Fruit fly (Drosophila melanogaster) whole organism, embryonic: ENCODE measurements around the gene Leash.
A peak's percentile ranks its signal among the peaks of the same experiment; 100 is the strongest.

Source experiments
- Atf6 ChIP-seq: fragments of 200-800 bp; sonication (Bioruptor generic); IDR thresholded peaks from 2 replicates; pipeline ENCODE4 v1.3.6; 2022; ENCODE audit warnings: missing biosample characterization, missing genetic modification characterization
- BEAF-32 ChIP-seq: fragments of 200-800 bp; sonication (Bioruptor generic); optimal IDR thresholded peaks from 3 replicates; lab custom pipeline; 2017; ENCODE audit warnings: missing biosample characterization, missing genetic modification characterization, mild to moderate bottlenecking, moderate library complexity, missing genetic modification reagents
- Bdp1 ChIP-seq: fragments of 200-800 bp; sonication (Bioruptor generic); optimal IDR thresholded peaks from 3 replicates; lab custom pipeline; 2016; ENCODE audit warnings: missing biosample characterization, missing genetic modification characterization
- CG10543 ChIP-seq: fragments of 200-800 bp; sonication (Bioruptor generic); optimal IDR thresholded peaks from 3 replicates; lab custom pipeline; 2017; ENCODE audit warnings: missing biosample characterization, mild to moderate bottlenecking, missing genetic modification characterization, moderate library complexity
- CG12071 ChIP-seq: fragments of 200-800 bp; sonication (Bioruptor generic); optimal IDR thresholded peaks from 3 replicates; lab custom pipeline; 2018; ENCODE audit warnings: missing biosample characterization, mild to moderate bottlenecking, missing genetic modification characterization
- CG1233 ChIP-seq: fragments of 200-800 bp; sonication (Bioruptor generic); optimal IDR thresholded peaks from 4 replicates; lab custom pipeline; 2018; ENCODE audit warnings: missing biosample characterization, mild to moderate bottlenecking, missing genetic modification characterization
- CG12769 ChIP-seq: fragments of 200-800 bp; sonication (Bioruptor generic); optimal IDR thresholded peaks from 2 replicates; lab custom pipeline; 2019; ENCODE audit warnings: missing biosample characterization, mild to moderate bottlenecking, missing genetic modification characterization, moderate library complexity
- CG14050 ChIP-seq: fragments of 200-800 bp; sonication (Bioruptor generic); IDR thresholded peaks from 3 replicates; pipeline ENCODE4 v1.3.6; 2022; ENCODE audit warnings: missing biosample characterization, missing genetic modification characterization
- CG14965 ChIP-seq: fragments of 200-800 bp; sonication (Bioruptor generic); optimal IDR thresholded peaks from 2 replicates; lab custom pipeline; 2016; ENCODE audit warnings: missing biosample characterization, missing genetic modification characterization, borderline replicate concordance
- CG15514 ChIP-seq: fragments of 200-800 bp; sonication (Bioruptor generic); optimal IDR thresholded peaks from 3 replicates; lab custom pipeline; 2017; ENCODE audit warnings: missing biosample characterization, missing genetic modification characterization, mild to moderate bottlenecking, moderate library complexity, missing genetic modification reagents
- CG18599 ChIP-seq: fragments of 200-800 bp; sonication (Bioruptor generic); optimal IDR thresholded peaks from 3 replicates; lab custom pipeline; 2017; ENCODE audit warnings: missing biosample characterization, missing genetic modification characterization, mild to moderate bottlenecking, moderate library complexity, missing genetic modification reagents
- CG2120 ChIP-seq: fragments of 200-800 bp; sonication (Bioruptor generic); optimal IDR thresholded peaks from 3 replicates; lab custom pipeline; 2016; ENCODE audit warnings: missing biosample characterization, missing genetic modification characterization
- CG3163 ChIP-seq: fragments of 200-800 bp; sonication (Bioruptor generic); optimal IDR thresholded peaks from 3 replicates; lab custom pipeline; 2016; ENCODE audit warnings: missing biosample characterization, missing genetic modification characterization
- CG34224 ChIP-seq: fragments of 200-800 bp; sonication (Bioruptor generic); IDR thresholded peaks from 3 replicates; pipeline ENCODE4 v1.3.6; 2022; ENCODE audit warnings: missing biosample characterization, missing genetic modification characterization; ENCODE audit not compliant: partially characterized antibody
- CG7786 ChIP-seq: fragments of 200-800 bp; sonication (Bioruptor generic); optimal IDR thresholded peaks from 2 replicates; lab custom pipeline; 2016; ENCODE audit warnings: missing biosample characterization, missing genetic modification characterization
- CG9727 ChIP-seq: fragments of 200-800 bp; sonication (Bioruptor generic); optimal IDR thresholded peaks from 3 replicates; lab custom pipeline; 2017; ENCODE audit warnings: missing biosample characterization, mild to moderate bottlenecking, missing genetic modification characterization
- CG9817 ChIP-seq: fragments of 200-800 bp; sonication (Bioruptor generic); optimal IDR thresholded peaks from 2 replicates; lab custom pipeline; 2018; ENCODE audit warnings: missing biosample characterization, mild to moderate bottlenecking, missing genetic modification characterization, moderate library complexity
- CkIIα-i1 ChIP-seq: fragments of 200-800 bp; sonication (Bioruptor generic); IDR thresholded peaks from 2 replicates; pipeline ENCODE4 v1.3.6; 2022; ENCODE audit warnings: missing biosample characterization, missing genetic modification characterization
- D19B ChIP-seq: fragments of 200-800 bp; sonication (Bioruptor generic); optimal IDR thresholded peaks from 2 replicates; lab custom pipeline; 2017; ENCODE audit warnings: missing biosample characterization, mild to moderate bottlenecking, missing genetic modification characterization
- Dll ChIP-seq: fragments of 200-800 bp; sonication (Bioruptor generic); IDR thresholded peaks from 4 replicates; pipeline ENCODE4 v1.3.6; 2022; ENCODE audit warnings: missing biosample characterization, missing genetic modification characterization; ENCODE audit not compliant: partially characterized antibody
- Fer1 ChIP-seq: fragments of 200-800 bp; sonication (Bioruptor generic); optimal IDR thresholded peaks from 2 replicates; lab custom pipeline; 2017; ENCODE audit warnings: missing biosample characterization, mild to moderate bottlenecking, missing genetic modification characterization
- MESR4 ChIP-seq: fragments of 200-800 bp; sonication (Bioruptor generic); optimal IDR thresholded peaks from 2 replicates; lab custom pipeline; 2018; ENCODE audit warnings: missing biosample characterization, mild to moderate bottlenecking, missing genetic modification characterization, moderate library complexity
- NC2α ChIP-seq: fragments of 200-800 bp; sonication (Bioruptor generic); optimal IDR thresholded peaks from 2 replicates; lab custom pipeline; 2016; ENCODE audit warnings: missing biosample characterization, missing genetic modification characterization
- Scr ChIP-seq: fragments of 200-800 bp; sonication (Bioruptor generic); IDR thresholded peaks from 2 replicates; pipeline ENCODE4 v1.3.6; 2022; ENCODE audit warnings: missing biosample characterization, missing genetic modification characterization; ENCODE audit not compliant: partially characterized antibody
- Side ChIP-seq: fragments of 200-800 bp; sonication (Bioruptor generic); optimal IDR thresholded peaks from 2 replicates; lab custom pipeline; 2016; ENCODE audit warnings: missing biosample characterization, missing genetic modification characterization
- Sox102F ChIP-seq: fragments of 200-800 bp; sonication (Bioruptor generic); optimal IDR thresholded peaks from 2 replicates; lab custom pipeline; 2018; ENCODE audit warnings: missing biosample characterization, mild to moderate bottlenecking, missing genetic modification characterization, moderate library complexity
- Vsx1 ChIP-seq: fragments of 200-800 bp; sonication (Bioruptor generic); optimal IDR thresholded peaks from 2 replicates; lab custom pipeline; 2017; ENCODE audit warnings: missing biosample characterization, mild to moderate bottlenecking, missing genetic modification characterization, missing genetic modification reagents
- ab ChIP-seq: fragments of 200-800 bp; sonication (Bioruptor generic); optimal IDR thresholded peaks from 2 replicates; lab custom pipeline; 2016; ENCODE audit warnings: missing biosample characterization, missing genetic modification characterization
- abd-A ChIP-seq: fragments of 200-800 bp; sonication (Bioruptor generic); optimal IDR thresholded peaks from 3 replicates; lab custom pipeline; 2019; ENCODE audit warnings: missing biosample characterization, mild to moderate bottlenecking, missing genetic modification characterization, moderate library complexity
- bowl ChIP-seq: fragments of 200-800 bp; sonication (Bioruptor generic); IDR thresholded peaks from 2 replicates; pipeline ENCODE4 v1.3.6; 2022; ENCODE audit warnings: missing biosample characterization, missing genetic modification characterization
- caup ChIP-seq: fragments of 200-800 bp; sonication (Bioruptor generic); optimal IDR thresholded peaks from 3 replicates; lab custom pipeline; 2017; ENCODE audit warnings: missing biosample characterization, mild to moderate bottlenecking, missing genetic modification characterization, moderate library complexity; ENCODE audit not compliant: severe bottlenecking
- dimm ChIP-seq: fragments of 200-800 bp; sonication (Bioruptor generic); IDR thresholded peaks from 2 replicates; pipeline ENCODE4 v1.3.6; 2022; ENCODE audit warnings: missing biosample characterization, missing genetic modification characterization
- emc ChIP-seq: fragments of 200-800 bp; sonication (Bioruptor generic); optimal IDR thresholded peaks from 2 replicates; lab custom pipeline; 2016; ENCODE audit warnings: missing biosample characterization, missing genetic modification characterization
- esg ChIP-seq: fragments of 200-800 bp; sonication (Bioruptor generic); conservative IDR thresholded peaks from 2 replicates; pipeline ENCODE4 v1.3.6; 2022; ENCODE audit warnings: missing biosample characterization, missing genetic modification characterization
- gcm2 ChIP-seq: fragments of 200-800 bp; sonication (Bioruptor generic); optimal IDR thresholded peaks from 2 replicates; lab custom pipeline; 2016; ENCODE audit warnings: missing biosample characterization, missing genetic modification characterization
- her ChIP-seq: fragments of 200-800 bp; sonication (Bioruptor generic); optimal IDR thresholded peaks from 2 replicates; lab custom pipeline; 2016; ENCODE audit warnings: missing biosample characterization, missing genetic modification characterization
- ind ChIP-seq: fragments of 200-800 bp; sonication (Bioruptor generic); optimal IDR thresholded peaks from 3 replicates; lab custom pipeline; 2016; ENCODE audit warnings: missing biosample characterization, missing genetic modification characterization
- ken ChIP-seq: fragments of 200-800 bp; sonication (Bioruptor generic); IDR thresholded peaks from 3 replicates; pipeline ENCODE4 v1.3.6; 2022; ENCODE audit warnings: missing biosample characterization, missing genetic modification characterization
- luna ChIP-seq: fragments of 200-800 bp; sonication (Bioruptor generic); optimal IDR thresholded peaks from 2 replicates; lab custom pipeline; 2016; ENCODE audit warnings: missing biosample characterization, missing genetic modification characterization
- nerfin-2 ChIP-seq: fragments of 200-800 bp; sonication (Bioruptor generic); IDR thresholded peaks from 2 replicates; pipeline ENCODE4 v1.3.6; 2022; ENCODE audit warnings: missing biosample characterization, missing genetic modification characterization; ENCODE audit not compliant: partially characterized antibody
- prd ChIP-seq, 3 experiments: fragments of >200 bp in 2 of 3; fragments of 200-800 bp in 1 of 3; sonication (Bioruptor generic) in 1 of 3; optimal IDR thresholded peaks in 2 of 3; IDR thresholded peaks in 1 of 3; 2 replicates in 2 of 3; 3 replicates in 1 of 3; pipeline versions ENCODE4 v1.3.6 to Lab custom; 2017 to 2022; ENCODE audit warnings: missing biosample characterization in 1 of 3, missing genetic modification characterization in 1 of 3
- sisA ChIP-seq: fragments of 200-800 bp; sonication (Bioruptor generic); IDR thresholded peaks from 2 replicates; pipeline ENCODE4 v1.3.6; 2022; ENCODE audit warnings: missing biosample characterization, missing genetic modification characterization
- slbo ChIP-seq: fragments of 200-800 bp; sonication (Bioruptor generic); IDR thresholded peaks from 2 replicates; pipeline ENCODE4 v1.3.6; 2022; ENCODE audit warnings: missing biosample characterization, missing genetic modification characterization
- so ChIP-seq: fragments of 200-800 bp; sonication (Bioruptor generic); IDR thresholded peaks from 3 replicates; pipeline ENCODE4 v1.3.6; 2022; ENCODE audit warnings: missing biosample characterization, missing genetic modification characterization
- tin ChIP-seq: fragments of 200-800 bp; sonication (Bioruptor generic); optimal IDR thresholded peaks from 3 replicates; lab custom pipeline; 2016; ENCODE audit warnings: missing biosample characterization, missing genetic modification characterization
- tna ChIP-seq: fragments of 200-800 bp; sonication (Bioruptor generic); IDR thresholded peaks from 2 replicates; pipeline ENCODE4 v1.3.6; 2022; ENCODE audit warnings: missing biosample characterization, missing genetic modification characterization; ENCODE audit not compliant: partially characterized antibody
- tup ChIP-seq: fragments of 200-800 bp; sonication (Bioruptor generic); optimal IDR thresholded peaks from 2 replicates; lab custom pipeline; 2016; ENCODE audit warnings: missing biosample characterization, mild to moderate bottlenecking, missing genetic modification characterization, moderate library complexity
- unpg ChIP-seq: fragments of 200-800 bp; sonication (Bioruptor generic); optimal IDR thresholded peaks from 3 replicates; lab custom pipeline; 2018; ENCODE audit warnings: missing biosample characterization, mild to moderate bottlenecking, missing genetic modification characterization, moderate library complexity
- yki ChIP-seq: fragments of >200 bp; optimal IDR thresholded peaks from 3 replicates; lab custom pipeline; 2018

Gene Leash

dm6 chr3R:10849515-10849973, 35.8 kb upstream of the Leash start, which contains the start of gene CG42394 (continued):
- peak; percentile 38 for TF ChIP-seq Side (GFP tag; lab: Kevin White, UChicago)
- peak; percentile 50 for TF ChIP-seq CG3163 (GFP tag; lab: Kevin White, UChicago)
- TF ChIP-seq CkIIα-i1 = peak; percentile 76
- peak; percentile 96 for TF ChIP-seq CG1233 (GFP tag; lab: Kevin White, UChicago)
- peak; percentile 88 for TF ChIP-seq esg (GFP tag; lab: Robert Waterston, UW)
- TF ChIP-seq CG14965 = no peak
- TF ChIP-seq Atf6 (GFP tag; lab: Robert Waterston, UW) = peak; percentile 96
- TF ChIP-seq Dll (GFP tag; lab: Robert Waterston, UW) = 0 out of 4 replicates have a peak, but pooled peaks have one; percentile 43
- TF ChIP-seq sisA = peak; percentile 89
- peak; percentile 89 for TF ChIP-seq CG15514
- TF ChIP-seq CG9817 (tag; lab: Kevin White, UChicago) = peak; percentile 83
- peak; percentile 94 for TF ChIP-seq Sox102F
- peak; percentile 95 for TF ChIP-seq caup (GFP tag; lab: Kevin White, UChicago)
- TF ChIP-seq nerfin-2 (GFP tag; lab: Robert Waterston, UW) = peak; percentile 39
- peak; percentile 88 for TF ChIP-seq ind
- no peak for TF ChIP-seq prd (optimal IDR thresholded peaks at IDR 0.05; lab: Kevin White, UChicago)
- peak; percentile 94 for TF ChIP-seq prd (GFP tag; IDR thresholded peaks at IDR 0.05; lab: Robert Waterston, UW)
- TF ChIP-seq D19B (GFP tag; lab: Kevin White, UChicago) = peak; percentile 91
- TF ChIP-seq her (GFP tag; lab: Kevin White, UChicago) = no peak
- TF ChIP-seq slbo (GFP tag; lab: Robert Waterston, UW) = peak; percentile 89
- TF ChIP-seq MESR4 = peak; percentile 25
- peak; percentile 89 for TF ChIP-seq CG2120 (GFP tag; lab: Kevin White, UChicago)
- TF ChIP-seq CG9727 (GFP tag; lab: Kevin White, UChicago) = peak; percentile 99
- TF ChIP-seq CG14050 = peak; percentile 92
- peak; percentile 75 for TF ChIP-seq CG12071
- peak; percentile 85 for TF ChIP-seq CG10543 (GFP tag; lab: Kevin White, UChicago)
- peak; percentile 15 for TF ChIP-seq NC2α (GFP tag; lab: Kevin White, UChicago)
- peak; percentile 29 for TF ChIP-seq CG7786 (GFP tag; lab: Kevin White, UChicago)
- TF ChIP-seq luna = no peak
- TF ChIP-seq BEAF-32 = no peak
- peak; percentile 81 for TF ChIP-seq gcm2 (GFP tag; lab: Kevin White, UChicago)
- TF ChIP-seq CG18599 = peak; percentile 98
- TF ChIP-seq so (GFP tag; lab: Robert Waterston, UW) = peak; percentile 95; the same call in 2 of the 3 replicates
- peak; percentile 18 for TF ChIP-seq emc (GFP tag; lab: Kevin White, UChicago)
- TF ChIP-seq CG12769 (tag; lab: Kevin White, UChicago) = no peak
- TF ChIP-seq yki = no peak
- peak; percentile 95 for TF ChIP-seq tin (GFP tag; lab: Kevin White, UChicago)
- TF ChIP-seq tna (GFP tag; lab: Robert Waterston, UW) = no peak
- TF ChIP-seq Bdp1 (GFP tag; lab: Kevin White, UChicago) = peak; percentile 64
- TF ChIP-seq Vsx1 (GFP tag; lab: Kevin White, UChicago) = peak; percentile 94
- peak; percentile 72; the same call in 1 of the 2 replicates for TF ChIP-seq dimm
- no peak for TF ChIP-seq abd-A (tag; lab: Kevin White, UChicago)
- TF ChIP-seq bowl (GFP tag; lab: Robert Waterston, UW) = peak; percentile 87
- TF ChIP-seq Scr (GFP tag; lab: Robert Waterston, UW) = peak; percentile 44; the same call in 1 of the 2 replicates
- peak; percentile 98 for TF ChIP-seq Fer1 (GFP tag; lab: Kevin White, UChicago)
- peak; percentile 95 for TF ChIP-seq unpg (GFP tag; lab: Kevin White, UChicago)
- TF ChIP-seq CG34224 (GFP tag; lab: Robert Waterston, UW) = no peak
- peak; percentile 79 for TF ChIP-seq tup
- TF ChIP-seq ab (GFP tag; lab: Kevin White, UChicago) = no peak
- peak; percentile 89 for TF ChIP-seq ken (GFP tag; lab: Robert Waterston, UW)
